Fruit fly (Drosophila melanogaster) whole organism, prepupa: ENCODE measurements around the gene CG12362.
A peak's percentile ranks its signal among the peaks of the same experiment; 100 is the strongest.

Source experiments
- Blimp-1 ChIP-seq: fragments of 200-800 bp; sonication (Bioruptor generic); optimal IDR thresholded peaks from 3 replicates; lab custom pipeline; 2017; ENCODE audit warnings: missing biosample characterization, missing genetic modification characterization, mild to moderate bottlenecking, moderate library complexity, missing genetic modification reagents
- CG11902 ChIP-seq: fragments of 200-800 bp; sonication (Bioruptor generic); optimal IDR thresholded peaks from 3 replicates; lab custom pipeline; 2016; ENCODE audit warnings: missing biosample characterization, missing genetic modification characterization
- CG15336 ChIP-seq: fragments of 200-800 bp; sonication (Bioruptor generic); IDR thresholded peaks from 2 replicates; pipeline ENCODE4 v1.3.6; 2022; ENCODE audit warnings: missing biosample characterization, missing genetic modification characterization
- CG1621 ChIP-seq: fragments of 200-800 bp; sonication (Bioruptor generic); optimal IDR thresholded peaks from 3 replicates; lab custom pipeline; 2018; ENCODE audit warnings: missing biosample characterization, mild to moderate bottlenecking, missing genetic modification characterization
- CG16779 ChIP-seq: fragments of 200-800 bp; sonication (Bioruptor generic); optimal IDR thresholded peaks from 3 replicates; lab custom pipeline; 2017; ENCODE audit warnings: missing biosample characterization, mild to moderate bottlenecking, missing genetic modification characterization
- CG3032 ChIP-seq: fragments of 200-800 bp; optimal IDR thresholded peaks from 2 replicates; lab custom pipeline; 2019; ENCODE audit warnings: missing biosample characterization, mild to moderate bottlenecking, missing genetic modification characterization, moderate library complexity
- CG31627 ChIP-seq: fragments of 200-800 bp; sonication (Bioruptor generic); optimal IDR thresholded peaks from 3 replicates; lab custom pipeline; 2016; ENCODE audit warnings: missing biosample characterization, missing genetic modification characterization
- CG32006 ChIP-seq: fragments of 200-800 bp; sonication (Bioruptor generic); optimal IDR thresholded peaks from 3 replicates; lab custom pipeline; 2017; ENCODE audit warnings: missing biosample characterization, mild to moderate bottlenecking, missing genetic modification characterization
- CG34406 ChIP-seq: fragments of 200-800 bp; sonication (Bioruptor generic); optimal IDR thresholded peaks from 3 replicates; lab custom pipeline; 2016; ENCODE audit warnings: missing biosample characterization, missing genetic modification characterization
- CG3919 ChIP-seq: fragments of 200-800 bp; sonication (Bioruptor generic); optimal IDR thresholded peaks from 3 replicates; lab custom pipeline; 2016; ENCODE audit warnings: missing biosample characterization, missing genetic modification characterization
- CG6163 ChIP-seq: fragments of 200-800 bp; sonication (Bioruptor generic); IDR thresholded peaks from 3 replicates; pipeline ENCODE4 v1.3.6; 2022; ENCODE audit warnings: missing biosample characterization, missing genetic modification characterization
- CG6276 ChIP-seq: fragments of 200-800 bp; sonication (Bioruptor generic); optimal IDR thresholded peaks from 2 replicates; lab custom pipeline; 2017; ENCODE audit warnings: missing biosample characterization, mild to moderate bottlenecking, missing genetic modification characterization
- CG6808 ChIP-seq: fragments of 200-800 bp; sonication (Bioruptor generic); optimal IDR thresholded peaks from 3 replicates; lab custom pipeline; 2017; ENCODE audit warnings: missing biosample characterization, missing genetic modification characterization, mild to moderate bottlenecking, moderate library complexity, missing genetic modification reagents
- CG6854 ChIP-seq: fragments of 200-800 bp; sonication (Bioruptor generic); optimal IDR thresholded peaks from 2 replicates; lab custom pipeline; 2017; ENCODE audit warnings: missing biosample characterization, mild to moderate bottlenecking, missing genetic modification characterization
- CG8119 ChIP-seq: fragments of 200-800 bp; sonication (Bioruptor generic); IDR thresholded peaks from 3 replicates; pipeline ENCODE4 v1.3.6; 2022; ENCODE audit warnings: missing biosample characterization, missing genetic modification characterization
- CG8632 ChIP-seq: fragments of 200-800 bp; sonication (Bioruptor generic); optimal IDR thresholded peaks from 3 replicates; lab custom pipeline; 2016; ENCODE audit warnings: missing biosample characterization, missing genetic modification characterization
- CG9139 ChIP-seq: fragments of 200-800 bp; sonication (Bioruptor generic); optimal IDR thresholded peaks from 3 replicates; lab custom pipeline; 2017; ENCODE audit warnings: missing biosample characterization, mild to moderate bottlenecking, missing genetic modification characterization
- Eip78C ChIP-seq: fragments of 200-800 bp; sonication (Bioruptor generic); peaks from one replicate; lab custom pipeline; 2016; ENCODE audit warnings: missing biosample characterization, missing genetic modification characterization
- Ets21C ChIP-seq: fragments of 200-800 bp; sonication (Bioruptor generic); optimal IDR thresholded peaks from 3 replicates; lab custom pipeline; 2016; ENCODE audit warnings: missing biosample characterization, missing genetic modification characterization
- Ets96B ChIP-seq: fragments of 200-800 bp; optimal IDR thresholded peaks from 2 replicates; lab custom pipeline; 2019; ENCODE audit warnings: missing biosample characterization, mild to moderate bottlenecking, missing genetic modification characterization, moderate library complexity
- Hr39 ChIP-seq: fragments of 200-800 bp; sonication (Bioruptor generic); optimal IDR thresholded peaks from 2 replicates; lab custom pipeline; 2016; ENCODE audit warnings: missing biosample characterization, missing genetic modification characterization
- Hr4 ChIP-seq: fragments of 200-800 bp; sonication (Bioruptor generic); optimal IDR thresholded peaks from 3 replicates; lab custom pipeline; 2016; ENCODE audit warnings: missing biosample characterization, missing genetic modification characterization
- Lpt ChIP-seq: fragments of 200-800 bp; sonication (Bioruptor generic); optimal IDR thresholded peaks from 3 replicates; lab custom pipeline; 2016; ENCODE audit warnings: missing biosample characterization, missing genetic modification characterization
- Met ChIP-seq: fragments of 200-800 bp; sonication (Bioruptor generic); optimal IDR thresholded peaks from 3 replicates; lab custom pipeline; 2016; ENCODE audit warnings: missing biosample characterization, missing genetic modification characterization
- Sox102F ChIP-seq: fragments of 200-800 bp; sonication (Bioruptor generic); optimal IDR thresholded peaks from 2 replicates; lab custom pipeline; 2016; ENCODE audit warnings: missing biosample characterization, mild to moderate bottlenecking, missing genetic modification characterization
- Sox15 ChIP-seq: fragments of 200-800 bp; sonication (Bioruptor generic); optimal IDR thresholded peaks from 3 replicates; lab custom pipeline; 2016; ENCODE audit warnings: missing biosample characterization, missing genetic modification characterization
- achi ChIP-seq: fragments of 200-800 bp; sonication (Bioruptor generic); optimal IDR thresholded peaks from 3 replicates; lab custom pipeline; 2016; ENCODE audit warnings: missing biosample characterization, missing genetic modification characterization
- dac ChIP-seq: fragments of 200-800 bp; sonication (Bioruptor generic); optimal IDR thresholded peaks from 2 replicates; lab custom pipeline; 2017; ENCODE audit warnings: missing biosample characterization, mild to moderate bottlenecking, missing genetic modification characterization
- dsx ChIP-seq: fragments of 200-800 bp; optimal IDR thresholded peaks from 3 replicates; lab custom pipeline; 2019; ENCODE audit warnings: missing biosample characterization, mild to moderate bottlenecking, missing genetic modification characterization, moderate library complexity; ENCODE audit not compliant: poor library complexity, severe bottlenecking
- eg ChIP-seq: fragments of 200-800 bp; sonication (Bioruptor generic); IDR thresholded peaks from 3 replicates; pipeline ENCODE4 v1.3.6; 2022; ENCODE audit warnings: missing biosample characterization, missing genetic modification characterization
- fkh ChIP-seq: fragments of 200-800 bp; sonication (Bioruptor generic); optimal IDR thresholded peaks from 3 replicates; lab custom pipeline; 2017; ENCODE audit warnings: missing biosample characterization, mild to moderate bottlenecking, missing genetic modification characterization, moderate library complexity
- lz ChIP-seq: fragments of 200-800 bp; sonication (Bioruptor generic); optimal IDR thresholded peaks from 3 replicates; lab custom pipeline; 2016; ENCODE audit warnings: missing biosample characterization, missing genetic modification characterization
- net ChIP-seq: fragments of 200-800 bp; sonication (Bioruptor generic); optimal IDR thresholded peaks from 3 replicates; lab custom pipeline; 2016; ENCODE audit warnings: missing biosample characterization, missing genetic modification characterization
- pdm3 ChIP-seq: fragments of 200-800 bp; sonication (Bioruptor generic); optimal IDR thresholded peaks from 3 replicates; lab custom pipeline; 2016; ENCODE audit warnings: missing biosample characterization, missing genetic modification characterization
- salr ChIP-seq, 2 experiments: fragments of 200-800 bp; sonication (Bioruptor generic); optimal IDR thresholded peaks; 3 replicates each; lab custom pipeline; 2016 to 2018; ENCODE audit warnings: missing biosample characterization in 2 of 2, missing genetic modification characterization in 2 of 2, mild to moderate bottlenecking in 1 of 2
- ss ChIP-seq, 2 experiments: fragments of 200-800 bp; sonication (Bioruptor generic); optimal IDR thresholded peaks; 2 replicates in 1 of 2; 3 replicates in 1 of 2; lab custom pipeline; 2017 to 2018; ENCODE audit warnings: mild to moderate bottlenecking in 2 of 2, missing biosample characterization in 2 of 2, missing genetic modification characterization in 2 of 2, moderate library complexity in 1 of 2
- svp ChIP-seq: fragments of 200-800 bp; sonication (Bioruptor generic); peaks from one replicate; lab custom pipeline; 2016; ENCODE audit warnings: missing biosample characterization, missing genetic modification characterization
- vri ChIP-seq: fragments of 200-800 bp; sonication (Bioruptor generic); optimal IDR thresholded peaks from 3 replicates; lab custom pipeline; 2016; ENCODE audit warnings: missing biosample characterization, mild to moderate bottlenecking, missing genetic modification characterization

The CG12362 gene

DNA sequence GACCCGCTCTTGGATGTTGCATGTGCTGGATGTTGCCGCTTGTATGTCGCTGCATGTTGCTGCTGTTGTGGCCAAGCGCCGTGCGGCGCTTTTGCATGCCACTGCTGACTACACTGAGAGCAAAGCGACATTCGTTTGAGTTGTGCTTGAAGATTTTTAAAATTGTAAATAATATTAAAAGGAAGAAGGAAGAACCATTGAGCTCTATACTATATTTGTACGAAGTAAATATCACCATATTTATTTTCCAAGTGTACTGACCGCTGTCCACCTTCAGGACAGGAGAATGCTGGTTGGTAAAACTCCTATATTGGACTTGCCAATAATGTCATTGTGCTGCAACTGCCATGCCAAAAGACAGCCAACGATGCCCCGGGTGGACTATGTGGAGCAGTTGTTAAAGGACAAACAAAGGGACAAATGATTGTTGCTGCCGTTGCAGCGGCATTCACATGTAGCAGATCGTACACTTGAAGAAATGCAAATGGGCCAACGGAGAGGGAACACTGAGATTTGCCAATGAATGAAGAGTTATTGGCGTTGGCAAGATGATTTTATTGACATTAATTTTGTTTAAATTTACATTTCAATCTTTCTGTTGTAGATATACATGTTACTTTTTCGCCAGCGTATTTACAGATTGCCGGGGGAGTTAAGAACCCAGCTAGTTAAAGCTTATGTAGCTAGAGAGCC lies 25.2 kb upstream of the CG12362 start (continued):
- TF ChIP-seq CG1621 (tag; lab: Kevin White, UChicago) (peak; percentile 62), CG9139 (peak; percentile 60), ss (GFP tag; optimal IDR thresholded peaks at IDR 0.05; lab: Kevin White, UChicago) (peak; percentile 59 to 87), CG15336 (peak; percentile 73), CG34406 (peak; percentile 43), Ets96B (tag; lab: Kevin White, UChicago) (peak; percentile 72), CG11902 (no peak), Sox15 (peak; percentile 12), Met (GFP tag; lab: Kevin White, UChicago) (peak; percentile 66), CG3032 (tag; lab: Kevin White, UChicago) (peak; percentile 65), Hr39 (GFP tag; lab: Kevin White, UChicago) (peak; percentile 19), Blimp-1 (GFP tag; lab: Kevin White, UChicago) (no peak), fkh (GFP tag; lab: Kevin White, UChicago) (no peak), Eip78C (GFP tag; lab: Kevin White, UChicago) (peak; percentile 80), CG6808 (GFP tag; lab: Kevin White, UChicago) (peak; percentile 76), vri (no peak), CG31627 (no peak), CG8119 (GFP tag; lab: Robert Waterston, UW) (peak; percentile 79)

DNA sequence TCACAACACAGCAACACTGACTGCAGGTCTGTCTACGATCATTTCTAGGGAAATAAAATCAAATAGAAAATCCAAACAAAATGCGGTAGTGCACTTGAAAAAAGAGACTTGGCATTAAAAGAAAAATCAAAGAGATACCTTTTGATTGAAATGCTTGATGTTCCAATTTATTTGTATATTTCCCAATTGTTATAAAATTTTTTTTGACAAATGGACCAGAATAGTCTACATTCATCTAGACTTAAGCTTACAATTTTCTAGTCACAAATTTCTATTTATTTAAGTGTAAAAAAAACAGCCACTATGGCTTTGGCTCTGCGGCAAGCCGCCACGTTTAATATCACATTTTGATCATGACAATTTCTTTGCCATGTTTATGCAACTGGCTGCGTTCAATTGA lies 23.5 kb upstream of the CG12362 start:
- peak; percentile 32 for TF ChIP-seq Lpt
- TF ChIP-seq eg: peak; percentile 62; the same call in 2 of the 3 replicates
- TF ChIP-seq Eip78C (GFP tag; lab: Kevin White, UChicago): peak; percentile 82
- TF ChIP-seq CG16779 (tag; lab: Kevin White, UChicago): no peak
- peak; percentile 54 for TF ChIP-seq CG32006 (GFP tag; lab: Kevin White, UChicago)
- peak; percentile 42 for TF ChIP-seq CG6276 (GFP tag; lab: Kevin White, UChicago)
- no peak for TF ChIP-seq CG11902
- TF ChIP-seq CG6163: peak; percentile 18; the same call in 1 of the 3 replicates
- peak; percentile 62 for TF ChIP-seq Hr4 (GFP tag; lab: Kevin White, UChicago)
- TF ChIP-seq Ets96B (tag; lab: Kevin White, UChicago): no peak
- no peak for TF ChIP-seq Hr39 (GFP tag; lab: Kevin White, UChicago)
- peak; percentile 45; the same call in 2 of the 3 replicates for TF ChIP-seq CG8119 (GFP tag; lab: Robert Waterston, UW)
- TF ChIP-seq CG15336: peak; percentile 54; the same call in 1 of the 2 replicates
- no peak for TF ChIP-seq Sox102F (GFP tag; lab: Kevin White, UChicago)

- TF ChIP-seq CG32006 (GFP tag; lab: Kevin White, UChicago): no peak
- no peak for TF ChIP-seq achi
- 0 out of 3 replicates have a peak, but pooled peaks have one; percentile 53 for TF ChIP-seq CG6163
- TF ChIP-seq lz (GFP tag; lab: Kevin White, UChicago): no peak
- no peak for TF ChIP-seq CG8632 (GFP tag; lab: Kevin White, UChicago)
- no peak for TF ChIP-seq CG16779 (tag; lab: Kevin White, UChicago)
- peak; percentile 55 for TF ChIP-seq eg
- TF ChIP-seq Ets21C (GFP tag; lab: Kevin White, UChicago): no peak
- no peak for TF ChIP-seq pdm3 (GFP tag; lab: Kevin White, UChicago)
- no peak for TF ChIP-seq fkh (GFP tag; lab: Kevin White, UChicago)
- TF ChIP-seq Met (GFP tag; lab: Kevin White, UChicago): no peak
- no peak for TF ChIP-seq Hr4 (GFP tag; lab: Kevin White, UChicago)
- TF ChIP-seq Eip78C (GFP tag; lab: Kevin White, UChicago): peak; percentile 35
- TF ChIP-seq Blimp-1 (GFP tag; lab: Kevin White, UChicago): no peak
- TF ChIP-seq CG6276 (GFP tag; lab: Kevin White, UChicago): no peak
- TF ChIP-seq dac (GFP tag; lab: Kevin White, UChicago): no peak
- peak; percentile 50 for TF ChIP-seq CG3919 (GFP tag; lab: Kevin White, UChicago)
- TF ChIP-seq CG15336: peak; percentile 39; the same call in 1 of the 2 replicates
- no peak for TF ChIP-seq vri
- TF ChIP-seq salr (GFP tag; optimal IDR thresholded peaks at IDR 0.05; lab: Kevin White, UChicago): no peak
- no peak for TF ChIP-seq CG11902
- TF ChIP-seq CG1621 (tag; lab: Kevin White, UChicago): no peak
- TF ChIP-seq svp: no peak
- no peak for TF ChIP-seq CG6854 (GFP tag; lab: Kevin White, UChicago)
- TF ChIP-seq net (GFP tag; lab: Kevin White, UChicago): no peak
- TF ChIP-seq CG3032 (tag; lab: Kevin White, UChicago): no peak
- peak; percentile 16 for TF ChIP-seq dsx (GFP tag; lab: Kevin White, UChicago)
- TF ChIP-seq, all 60 proteins: peak for 6
These were observed 22.7 kb upstream of the CG12362 start for dm6 chr3L:10389900-10390299.
